Worm (Caenorhabditis elegans) whole organism, L4 larva: ENCODE measurements around the gene eif-3.D.

ENCODE experiments used
- D1046.2 ChIP-seq: fragments of 200-800 bp; sonication (Bioruptor generic); IDR thresholded peaks from 2 replicates; pipeline ENCODE4 v1.3.6; 2022; ENCODE audit warnings: missing genetic modification characterization, missing compliant biosample characterization
- Y5F2A.4 ChIP-seq: fragments of 200-800 bp; sonication (Bioruptor generic); optimal IDR thresholded peaks from 2 replicates; lab custom pipeline; 2018; ENCODE audit warnings: mild to moderate bottlenecking, missing genetic modification characterization, missing compliant biosample characterization
- ceh-28 ChIP-seq: fragments of 150-350 bp; optimal IDR thresholded peaks from 2 replicates; lab custom pipeline; 2014; ENCODE audit warnings: missing biosample characterization, missing genetic modification reagents, missing genetic modification characterization
- ctbp-1 ChIP-seq: fragments of 200-800 bp; sonication (Bioruptor generic); IDR thresholded peaks from 2 replicates; pipeline ENCODE4 v1.3.6; 2022; ENCODE audit warnings: missing genetic modification reagents, missing genetic modification characterization, missing compliant biosample characterization
- fkh-10 ChIP-seq: fragments of 150-350 bp; optimal IDR thresholded peaks from 2 replicates; lab custom pipeline; 2014; ENCODE audit warnings: missing biosample characterization, missing genetic modification reagents, missing genetic modification characterization
- lim-7 ChIP-seq: fragments of 200-800 bp; sonication (Bioruptor generic); IDR thresholded peaks from 2 replicates; pipeline ENCODE4 v1.3.6; 2022; ENCODE audit warnings: missing genetic modification characterization, missing compliant biosample characterization
- mep-1 ChIP-seq: fragments of 150-350 bp; sonication (generic microtip); optimal IDR thresholded peaks from 3 replicates; lab custom pipeline; 2014; ENCODE audit warnings: missing biosample characterization, missing genetic modification characterization
- nhr-76 ChIP-seq: fragments of 150-350 bp; optimal IDR thresholded peaks from 2 replicates; lab custom pipeline; 2014; ENCODE audit warnings: missing biosample characterization, missing genetic modification characterization
- pqm-1 ChIP-seq: sonication (generic microtip); optimal IDR thresholded peaks from 2 replicates; lab custom pipeline; 2017; ENCODE audit warnings: missing biosample characterization, missing genetic modification characterization
- skn-1 ChIP-seq: fragments of 150-350 bp; optimal IDR thresholded peaks from 2 replicates; lab custom pipeline; 2014; ENCODE audit warnings: missing biosample characterization, missing genetic modification characterization
- unc-62 ChIP-seq, 3 experiments: fragments of 150-350 bp in 1 of 3; sonication (generic microtip); optimal IDR thresholded peaks in 2 of 3; peaks in 1 of 3; 1 replicate in 1 of 3; 2 replicates in 2 of 3; lab custom pipeline; 2014 to 2017; ENCODE audit warnings: missing biosample characterization in 3 of 3, missing genetic modification characterization in 3 of 3, missing genetic modification reagents in 3 of 3, missing genotype in 1 of 3

DNA sequence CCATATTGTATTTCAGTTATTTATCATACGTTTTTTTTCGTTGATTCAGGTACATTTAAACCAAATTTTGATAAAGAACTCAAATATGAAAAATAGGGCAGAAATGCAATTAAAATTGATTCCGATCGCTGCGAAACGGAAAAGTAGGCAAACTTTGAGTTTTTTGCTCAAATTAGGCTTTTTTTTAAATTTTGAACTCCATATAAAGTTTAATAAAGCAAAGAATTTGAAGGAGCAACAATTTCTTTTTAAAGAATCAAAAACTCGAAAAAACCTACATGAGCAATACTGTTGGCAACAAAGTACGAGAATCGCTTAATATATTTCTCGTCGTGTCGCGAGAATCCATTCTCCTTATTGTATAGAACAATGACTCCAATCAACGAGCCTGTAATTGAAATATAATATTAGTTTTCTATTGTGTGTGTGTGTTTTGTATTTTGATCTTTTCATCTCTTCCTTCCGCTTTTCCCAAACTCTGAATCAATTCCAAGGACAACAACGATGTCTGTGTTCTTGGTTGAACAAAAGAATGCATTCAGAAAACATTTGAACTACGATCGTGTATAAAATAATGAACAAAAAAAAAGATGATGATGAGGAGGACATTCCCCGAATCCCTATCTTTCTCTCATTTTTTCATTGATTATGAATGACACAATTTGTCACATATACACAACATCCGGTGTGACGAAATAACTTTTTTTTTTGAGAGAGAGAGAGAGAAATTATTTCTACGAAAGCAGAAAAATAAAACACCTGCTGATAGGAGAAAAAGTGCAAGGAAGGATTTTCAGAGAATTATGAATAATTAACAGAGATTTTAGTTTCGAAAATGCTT, 7.4 kb upstream of the eif-3.D start:
- TF ChIP-seq nhr-76 (tag; lab: Kevin White, UChicago): no peak
- TF ChIP-seq fkh-10 (GFP tag; lab: Kevin White, UChicago): no peak
- no peak for TF ChIP-seq ceh-28 (tag; lab: Kevin White, UChicago)
- TF ChIP-seq pqm-1 (tag; lab: Kevin White, UChicago): no peak
- TF ChIP-seq lim-7 (GFP tag; lab: Robert Waterston, UW): 0 out of 2 replicates have a peak, but pooled peaks have one; percentile 5
- no peak for TF ChIP-seq mep-1 (tag; lab: Kevin White, UChicago)
- TF ChIP-seq skn-1 (tag; lab: Kevin White, UChicago): no peak
- peak in 1 of 2 experiments; percentile 82 for TF ChIP-seq unc-62 (GFP tag; optimal IDR thresholded peaks at IDR 0.05 in 1 of 2; lab: Kevin White, UChicago)
- no peak for TF ChIP-seq unc-62 (tag; optimal IDR thresholded peaks at IDR 0.05; lab: Kevin White, UChicago)
- TF ChIP-seq ctbp-1 (GFP tag; lab: Robert Waterston, UW): no peak
- no peak for TF ChIP-seq D1046.2
- TF ChIP-seq Y5F2A.4 (GFP tag; lab: Kevin White, UChicago): no peak
